Worm (Caenorhabditis elegans) whole organism, midembryonic: ENCODE results near the gene srv-8.

Source experiments
- T22C8.4 ChIP-seq: fragments of 200-800 bp; sonication (Bioruptor generic); IDR thresholded peaks from 2 replicates; pipeline ENCODE4 v1.3.6; 2022; ENCODE audit warnings: missing genetic modification characterization, missing compliant biosample characterization
- cog-1 ChIP-seq: sonication (generic microtip); optimal IDR thresholded peaks from 2 replicates; lab custom pipeline; 2016; ENCODE audit warnings: missing genetic modification characterization, missing compliant biosample characterization
- flt-1 ChIP-seq: fragments of 200-800 bp; sonication (Bioruptor generic); IDR thresholded peaks from 2 replicates; pipeline ENCODE4 v1.3.6; 2022; ENCODE audit warnings: missing genetic modification characterization, missing compliant biosample characterization
- klf-2 ChIP-seq: fragments of 200-800 bp; sonication (Bioruptor generic); conservative IDR thresholded peaks from 2 replicates; pipeline ENCODE4 v1.3.6; 2022; ENCODE audit warnings: missing genetic modification reagents, missing genetic modification characterization, missing compliant biosample characterization
- tab-1 ChIP-seq: fragments of 200-800 bp; sonication (Bioruptor generic); IDR thresholded peaks from 2 replicates; pipeline ENCODE4 v1.3.6; 2022; ENCODE audit warnings: missing genetic modification characterization, missing compliant biosample characterization
- ztf-23 ChIP-seq: fragments of 200-800 bp; sonication (Bioruptor generic); IDR thresholded peaks from 2 replicates; pipeline ENCODE4 v1.3.6; 2022; ENCODE audit warnings: missing genetic modification reagents, missing genetic modification characterization, missing compliant biosample characterization
- ztf-29 ChIP-seq: fragments of 200-800 bp; sonication (Bioruptor generic); IDR thresholded peaks from 2 replicates; pipeline ENCODE4 v1.3.6; 2022; ENCODE audit warnings: missing genetic modification reagents, missing genetic modification characterization, missing compliant biosample characterization

ce11 chrV:13385798-13386197 is 34.7 kb downstream of the srv-8 start, which contains the start of gene gcy-34:
- TF ChIP-seq cog-1 (tag; lab: Kevin White, UChicago), result no peak
- TF ChIP-seq ztf-29 (GFP tag; lab: Robert Waterston, UW), result no peak
- TF ChIP-seq T22C8.4 (GFP tag; lab: Robert Waterston, UW), result no peak
- no peak for TF ChIP-seq klf-2 (GFP tag; lab: Robert Waterston, UW)
- no peak for TF ChIP-seq flt-1
- no peak for TF ChIP-seq tab-1 (GFP tag; lab: Robert Waterston, UW)
- no peak for TF ChIP-seq ztf-23 (GFP tag; lab: Robert Waterston, UW)
